Fruit fly (Drosophila melanogaster): ENCODE results near the gene ranshi.

ranshi gene

dm6 chr3R:8704669-8705068 lies 24.8 kb downstream of the ranshi start:
- TF ChIP-seq CG17801 (GFP tag; optimal IDR thresholded peaks at IDR 0.05; ENCODE audit: partially characterized antibody): no peak

dm6 chr3R:8701197-8701596 lies 28.3 kb downstream of the ranshi start:
- TF ChIP-seq CG17801 (GFP tag; optimal IDR thresholded peaks at IDR 0.05; ENCODE audit: partially characterized antibody): no peak

dm6 chr3R:8700660-8701059 lies 28.8 kb downstream of the ranshi start:
- TF ChIP-seq CG17801 (GFP tag; optimal IDR thresholded peaks at IDR 0.05; ENCODE audit: partially characterized antibody): no peak

dm6 chr3R:8699230-8699629 lies 30.3 kb downstream of the ranshi start:
- TF ChIP-seq CG17801 (GFP tag; optimal IDR thresholded peaks at IDR 0.05; ENCODE audit: partially characterized antibody): no peak

- no peak for TF ChIP-seq CG17801 (GFP tag; optimal IDR thresholded peaks at IDR 0.05; ENCODE audit: partially characterized antibody)
Measured at dm6 chr3R:8697772-8698259, 31.7 kb downstream of the ranshi start, which contains the start of gene hb. TSS of gene hb (minus strand) at chr3R:8697822.

dm6 chr3R:8694110-8694826 lies 35.2 kb downstream of the ranshi start:
- no peak for TF ChIP-seq CG17801 (GFP tag; optimal IDR thresholded peaks at IDR 0.05; ENCODE audit: partially characterized antibody)

- TF ChIP-seq CG17801 (GFP tag; optimal IDR thresholded peaks at IDR 0.05; ENCODE audit: partially characterized antibody): no peak
Measured at dm6 chr3R:8686446-8686845, 43.0 kb downstream of the ranshi start.

- TF ChIP-seq CG17801 (GFP tag; optimal IDR thresholded peaks at IDR 0.05; ENCODE audit: partially characterized antibody): no peak
Measured at dm6 chr3R:8684328-8685177, 44.9 kb downstream of the ranshi start, which contains the start of gene CG44227. TSS of gene CG44227 (minus strand) at chr3R:8685176.

- no peak for TF ChIP-seq CG17801 (GFP tag; optimal IDR thresholded peaks at IDR 0.05; ENCODE audit: partially characterized antibody)
Measured at dm6 chr3R:8683280-8683679, 46.2 kb downstream of the ranshi start.

- TF ChIP-seq CG17801 (GFP tag; optimal IDR thresholded peaks at IDR 0.05; ENCODE audit: partially characterized antibody): no peak
Measured at dm6 chr3R:8680611-8681010, 48.9 kb downstream of the ranshi start.

- TF ChIP-seq CG17801 (GFP tag; optimal IDR thresholded peaks at IDR 0.05; ENCODE audit: partially characterized antibody): no peak
Measured at dm6 chr3R:8679934-8680333, 49.6 kb downstream of the ranshi start, which contains the start of gene CG33325. TSS of gene CG33325 (minus strand) at chr3R:8680034.

Data from ovary, adult (tissue).